Fruit fly (Drosophila melanogaster) whole organism, embryonic: Measurements from ENCODE around the gene CG17660.

Experiments
- Ada2b ChIP-seq: fragments of 200-800 bp; sonication (Bioruptor generic); IDR thresholded peaks from 2 replicates; pipeline ENCODE4 v1.3.6; 2022; ENCODE audit warnings: missing biosample characterization, missing genetic modification characterization
- Aef1 ChIP-seq: fragments of 200-800 bp; sonication (Bioruptor generic); IDR thresholded peaks from 3 replicates; pipeline ENCODE4 v1.3.6; 2022; ENCODE audit warnings: missing biosample characterization, missing genetic modification characterization
- CG1024 ChIP-seq: fragments of 200-800 bp; sonication (Bioruptor generic); IDR thresholded peaks from 2 replicates; pipeline ENCODE4 v1.3.6; 2022; ENCODE audit warnings: missing biosample characterization, missing genetic modification characterization
- CG12155 ChIP-seq: fragments of 200-800 bp; sonication (Bioruptor generic); optimal IDR thresholded peaks from 3 replicates; lab custom pipeline; 2016; ENCODE audit warnings: missing biosample characterization, missing genetic modification characterization
- CG12942 ChIP-seq: fragments of 200-800 bp; sonication (Bioruptor generic); optimal IDR thresholded peaks from 3 replicates; lab custom pipeline; 2016; ENCODE audit warnings: missing biosample characterization, missing genetic modification characterization
- CG14441 ChIP-seq: fragments of 200-800 bp; sonication (Bioruptor generic); IDR thresholded peaks from 2 replicates; pipeline ENCODE4 v1.3.6; 2022; ENCODE audit warnings: missing biosample characterization, missing genetic modification characterization
- CG15269 ChIP-seq: fragments of 200-800 bp; sonication (Bioruptor generic); optimal IDR thresholded peaks from 2 replicates; lab custom pipeline; 2018; ENCODE audit warnings: missing biosample characterization, mild to moderate bottlenecking, missing genetic modification characterization, moderate library complexity
- CG15514 ChIP-seq: fragments of 200-800 bp; sonication (Bioruptor generic); optimal IDR thresholded peaks from 3 replicates; lab custom pipeline; 2017; ENCODE audit warnings: missing biosample characterization, missing genetic modification characterization, mild to moderate bottlenecking, moderate library complexity, missing genetic modification reagents
- CG15696 ChIP-seq: fragments of 200-800 bp; sonication (Bioruptor generic); optimal IDR thresholded peaks from 2 replicates; lab custom pipeline; 2019; ENCODE audit warnings: missing biosample characterization, mild to moderate bottlenecking, missing genetic modification characterization, moderate library complexity
- CG1792 ChIP-seq: fragments of 200-800 bp; sonication (Bioruptor generic); optimal IDR thresholded peaks from 2 replicates; lab custom pipeline; 2016; ENCODE audit warnings: missing biosample characterization, missing genetic modification characterization
- CG32532 ChIP-seq: fragments of 200-800 bp; sonication (Bioruptor generic); IDR thresholded peaks from 2 replicates; pipeline ENCODE4 v1.3.6; 2022; ENCODE audit warnings: missing biosample characterization, missing genetic modification characterization
- CG3281 ChIP-seq: fragments of 200-800 bp; sonication (Bioruptor generic); optimal IDR thresholded peaks from 3 replicates; lab custom pipeline; 2017; ENCODE audit warnings: missing biosample characterization, mild to moderate bottlenecking, missing genetic modification characterization
- CG3847 ChIP-seq: fragments of 200-800 bp; sonication (Bioruptor generic); IDR thresholded peaks from 2 replicates; pipeline ENCODE4 v1.3.6; 2022; ENCODE audit warnings: missing biosample characterization, missing genetic modification characterization
- CG4707 ChIP-seq: fragments of 200-800 bp; sonication (Bioruptor generic); optimal IDR thresholded peaks from 2 replicates; lab custom pipeline; 2018; ENCODE audit warnings: missing biosample characterization, mild to moderate bottlenecking, missing genetic modification characterization, moderate library complexity
- CG6689 ChIP-seq: fragments of 200-800 bp; sonication (Bioruptor generic); IDR thresholded peaks from 2 replicates; pipeline ENCODE4 v1.3.6; 2022; ENCODE audit warnings: missing biosample characterization, missing genetic modification characterization
- CG6813 ChIP-seq: fragments of 200-800 bp; sonication (Bioruptor generic); optimal IDR thresholded peaks from 2 replicates; lab custom pipeline; 2017; ENCODE audit warnings: missing biosample characterization, missing genetic modification characterization, mild to moderate bottlenecking, moderate library complexity, missing genetic modification reagents
- CG6854 ChIP-seq: fragments of 200-800 bp; sonication (Bioruptor generic); optimal IDR thresholded peaks from 3 replicates; lab custom pipeline; 2017; ENCODE audit warnings: missing biosample characterization, mild to moderate bottlenecking, missing genetic modification characterization
- CG7271 ChIP-seq: fragments of 200-800 bp; sonication (Bioruptor generic); optimal IDR thresholded peaks from 2 replicates; lab custom pipeline; 2018; ENCODE audit warnings: missing biosample characterization, mild to moderate bottlenecking, missing genetic modification characterization, moderate library complexity
- CG8924 ChIP-seq: fragments of 200-800 bp; optimal IDR thresholded peaks from 3 replicates; lab custom pipeline; 2019; ENCODE audit warnings: missing biosample characterization, mild to moderate bottlenecking, missing genetic modification characterization, moderate library complexity
- Dfd ChIP-seq, 2 experiments: fragments of >200 bp; optimal IDR thresholded peaks; 2 replicates each; lab custom pipeline; 2017; ENCODE audit warnings: missing biosample characterization in 2 of 2, missing genetic modification characterization in 2 of 2
- E2f2 ChIP-seq: fragments of 200-800 bp; sonication (Bioruptor generic); IDR thresholded peaks from 2 replicates; pipeline ENCODE4 v1.3.6; 2022; ENCODE audit warnings: missing biosample characterization, missing genetic modification characterization
- HLH4C ChIP-seq: fragments of 200-800 bp; sonication (Bioruptor generic); IDR thresholded peaks from 3 replicates; pipeline ENCODE4 v1.3.6; 2022; ENCODE audit warnings: missing biosample characterization, missing genetic modification characterization; ENCODE audit not compliant: partially characterized antibody
- Hmr ChIP-seq: fragments of 200-800 bp; sonication (Bioruptor generic); optimal IDR thresholded peaks from 3 replicates; lab custom pipeline; 2017; ENCODE audit warnings: mild to moderate bottlenecking, missing biosample characterization, missing genetic modification reagents, missing genetic modification characterization
- Lpt ChIP-seq: fragments of >200 bp; optimal IDR thresholded peaks from 2 replicates; lab custom pipeline; 2018; ENCODE audit warnings: missing biosample characterization, missing genetic modification characterization
- NFAT ChIP-seq: fragments of 200-800 bp; sonication (Bioruptor generic); IDR thresholded peaks from 2 replicates; pipeline ENCODE4 v1.3.6; 2022; ENCODE audit warnings: missing biosample characterization, missing genetic modification characterization
- PHDP ChIP-seq: fragments of 200-800 bp; sonication (Bioruptor generic); optimal IDR thresholded peaks from 3 replicates; lab custom pipeline; 2018; ENCODE audit warnings: missing biosample characterization, mild to moderate bottlenecking, missing genetic modification characterization, moderate library complexity
- Ravus ChIP-seq: fragments of 200-800 bp; sonication (Bioruptor generic); IDR thresholded peaks from 2 replicates; pipeline ENCODE4 v1.3.6; 2022; ENCODE audit warnings: missing biosample characterization, missing genetic modification characterization
- Sin3A ChIP-seq: fragments of >200 bp; optimal IDR thresholded peaks from 2 replicates; lab custom pipeline; 2018
- TFAM ChIP-seq: fragments of 200-800 bp; sonication (Bioruptor generic); optimal IDR thresholded peaks from 2 replicates; lab custom pipeline; 2017; ENCODE audit warnings: missing biosample characterization, missing genetic modification characterization, inconsistent platforms
- Vsx1 ChIP-seq: fragments of 200-800 bp; sonication (Bioruptor generic); optimal IDR thresholded peaks from 2 replicates; lab custom pipeline; 2017; ENCODE audit warnings: missing biosample characterization, mild to moderate bottlenecking, missing genetic modification characterization, missing genetic modification reagents
- YL-1 ChIP-seq: fragments of 200-800 bp; sonication (Bioruptor generic); optimal IDR thresholded peaks from 3 replicates; lab custom pipeline; 2017; ENCODE audit warnings: missing biosample characterization, mild to moderate bottlenecking, missing genetic modification characterization
- ab ChIP-seq: fragments of 200-800 bp; sonication (Bioruptor generic); optimal IDR thresholded peaks from 2 replicates; lab custom pipeline; 2016; ENCODE audit warnings: missing biosample characterization, missing genetic modification characterization
- ara ChIP-seq: fragments of 200-800 bp; sonication (Bioruptor generic); IDR thresholded peaks from 2 replicates; pipeline ENCODE4 v1.3.6; 2022; ENCODE audit warnings: missing biosample characterization, missing genetic modification characterization
- ash1 ChIP-seq: fragments of 200-800 bp; sonication (Bioruptor generic); optimal IDR thresholded peaks from 2 replicates; lab custom pipeline; 2018; ENCODE audit warnings: missing biosample characterization, mild to moderate bottlenecking, missing genetic modification characterization
- bigmax ChIP-seq: fragments of 200-800 bp; sonication (Bioruptor generic); optimal IDR thresholded peaks from 2 replicates; lab custom pipeline; 2018; ENCODE audit warnings: missing biosample characterization, mild to moderate bottlenecking, missing genetic modification characterization
- cad ChIP-seq: fragments of >200 bp; optimal IDR thresholded peaks from 2 replicates; lab custom pipeline; 2017; ENCODE audit warnings: missing biosample characterization, missing genetic modification characterization
- chn ChIP-seq: fragments of 200-800 bp; sonication (Bioruptor generic); optimal IDR thresholded peaks from 2 replicates; lab custom pipeline; 2016; ENCODE audit warnings: missing biosample characterization, missing genetic modification characterization
- da ChIP-seq: fragments of 200-800 bp; sonication (Bioruptor generic); optimal IDR thresholded peaks from 2 replicates; lab custom pipeline; 2016; ENCODE audit warnings: missing biosample characterization, missing genetic modification characterization
- emc ChIP-seq: fragments of 200-800 bp; sonication (Bioruptor generic); optimal IDR thresholded peaks from 2 replicates; lab custom pipeline; 2016; ENCODE audit warnings: missing biosample characterization, missing genetic modification characterization
- eve ChIP-seq, 2 experiments: fragments of >200 bp; optimal IDR thresholded peaks; 2 replicates each; lab custom pipeline; 2017; ENCODE audit warnings: missing biosample characterization in 2 of 2, missing genetic modification characterization in 2 of 2
- grn ChIP-seq: fragments of 200-800 bp; sonication (Bioruptor generic); optimal IDR thresholded peaks from 3 replicates; lab custom pipeline; 2017; ENCODE audit warnings: missing biosample characterization, missing genetic modification characterization
- kay ChIP-seq: fragments of 200-800 bp; sonication (Bioruptor generic); optimal IDR thresholded peaks from 2 replicates; lab custom pipeline; 2016; ENCODE audit warnings: missing biosample characterization, missing genetic modification characterization
- lbe ChIP-seq: fragments of 200-800 bp; sonication (Bioruptor generic); optimal IDR thresholded peaks from 2 replicates; lab custom pipeline; 2016; ENCODE audit warnings: missing biosample characterization, mild to moderate bottlenecking, missing genetic modification characterization
- mirr ChIP-seq: fragments of 200-800 bp; sonication (Bioruptor generic); optimal IDR thresholded peaks from 3 replicates; lab custom pipeline; 2018; ENCODE audit warnings: missing biosample characterization, mild to moderate bottlenecking, missing genetic modification characterization
- ranshi ChIP-seq: fragments of 200-800 bp; sonication (Bioruptor generic); IDR thresholded peaks from 2 replicates; pipeline ENCODE4 v1.3.6; 2022; ENCODE audit warnings: missing biosample characterization, missing genetic modification characterization
- run ChIP-seq: fragments of 200-800 bp; sonication (Bioruptor generic); optimal IDR thresholded peaks from 3 replicates; lab custom pipeline; 2018; ENCODE audit warnings: missing biosample characterization, mild to moderate bottlenecking, missing genetic modification characterization
- seq ChIP-seq: fragments of 200-800 bp; sonication (Bioruptor generic); IDR thresholded peaks from 2 replicates; pipeline ENCODE4 v1.3.6; 2022; ENCODE audit warnings: missing biosample characterization, missing genetic modification characterization
- slou ChIP-seq: fragments of 200-800 bp; sonication (Bioruptor generic); optimal IDR thresholded peaks from 3 replicates; lab custom pipeline; 2016; ENCODE audit warnings: missing biosample characterization, missing genetic modification characterization
- stwl ChIP-seq: fragments of 200-800 bp; sonication (Bioruptor generic); optimal IDR thresholded peaks from 3 replicates; lab custom pipeline; 2018; ENCODE audit warnings: missing biosample characterization, mild to moderate bottlenecking, missing genetic modification characterization, moderate library complexity
- sug ChIP-seq: fragments of 200-800 bp; optimal IDR thresholded peaks from 2 replicates; lab custom pipeline; 2019; ENCODE audit warnings: missing biosample characterization, mild to moderate bottlenecking, missing genetic modification characterization, moderate library complexity
- trem ChIP-seq: fragments of 200-800 bp; optimal IDR thresholded peaks from 3 replicates; lab custom pipeline; 2019; ENCODE audit warnings: missing biosample characterization, mild to moderate bottlenecking, missing genetic modification characterization, moderate library complexity
- zen ChIP-seq: fragments of 200-800 bp; sonication (Bioruptor generic); optimal IDR thresholded peaks from 3 replicates; lab custom pipeline; 2018; ENCODE audit warnings: missing biosample characterization, mild to moderate bottlenecking, missing genetic modification characterization, moderate library complexity
- zf30C ChIP-seq: fragments of 200-800 bp; sonication (Bioruptor generic); optimal IDR thresholded peaks from 3 replicates; lab custom pipeline; 2018; ENCODE audit warnings: missing biosample characterization, mild to moderate bottlenecking, missing genetic modification characterization

The CG17660 gene

dm6 chr2L:1710224-1710623, at the start of gene CG17660, which contains the start of gene mRpL48 (continued):
- TF ChIP-seq emc (GFP tag; lab: Kevin White, UChicago) = no peak
- TF ChIP-seq CG7271 (tag; lab: Kevin White, UChicago) = no peak
- no peak for TF ChIP-seq Aef1 (GFP tag; lab: Robert Waterston, UW)
- peak; percentile 61 for TF ChIP-seq CG4707 (GFP tag; lab: Kevin White, UChicago)
- TF ChIP-seq trem (tag; lab: Kevin White, UChicago) = peak; percentile 75
- no peak for TF ChIP-seq CG6813
- no peak for TF ChIP-seq CG14441 (GFP tag; lab: Robert Waterston, UW)
- no peak for TF ChIP-seq CG12942 (GFP tag; lab: Kevin White, UChicago)
- no peak for TF ChIP-seq CG15269 (tag; lab: Kevin White, UChicago)
- TF ChIP-seq TFAM (GFP tag; lab: Kevin White, UChicago) = no peak
- no peak for TF ChIP-seq Ravus
- peak; percentile 48; the same call in 1 of the 2 replicates for TF ChIP-seq CG3847
- TF ChIP-seq E2f2 (GFP tag; lab: Robert Waterston, UW) = peak; percentile 54; the same call in 1 of the 2 replicates
- no peak for TF ChIP-seq CG8924 (tag; lab: Kevin White, UChicago)
- no peak for TF ChIP-seq eve (GFP tag; optimal IDR thresholded peaks at IDR 0.05; lab: Kevin White, UChicago)
- no peak for TF ChIP-seq Ada2b (GFP tag; lab: Robert Waterston, UW)
- no peak for TF ChIP-seq NFAT
- no peak for TF ChIP-seq chn (GFP tag; lab: Kevin White, UChicago)
- TF ChIP-seq lbe (GFP tag; lab: Kevin White, UChicago) = no peak
- TF ChIP-seq ab (GFP tag; lab: Kevin White, UChicago) = no peak
- no peak for TF ChIP-seq CG32532
- TF ChIP-seq sug (tag; lab: Kevin White, UChicago) = peak; percentile 48
- no peak for TF ChIP-seq CG15696 (tag; lab: Kevin White, UChicago)
- TF ChIP-seq ara (GFP tag; lab: Robert Waterston, UW) = no peak
- peak; percentile 49 for TF ChIP-seq CG12155 (GFP tag; lab: Kevin White, UChicago)
- peak; percentile 43 for TF ChIP-seq mirr (GFP tag; lab: Kevin White, UChicago)
- TF ChIP-seq Lpt (GFP tag; lab: Kevin White, UChicago) = no peak
- no peak for TF ChIP-seq CG6689 (GFP tag; lab: Robert Waterston, UW)
- TF ChIP-seq Vsx1 (GFP tag; lab: Kevin White, UChicago) = no peak
- no peak for TF ChIP-seq CG1024 (GFP tag; lab: Robert Waterston, UW)
- TF ChIP-seq CG3281 = peak; percentile 37
- TF ChIP-seq grn (GFP tag; lab: Kevin White, UChicago) = no peak
- no peak for TF ChIP-seq slou (GFP tag; lab: Kevin White, UChicago)
- TF ChIP-seq YL-1 = peak; percentile 94
- TF ChIP-seq ranshi = no peak
- no peak for TF ChIP-seq cad (GFP tag; lab: Kevin White, UChicago)
- peak; percentile 83 for TF ChIP-seq HLH4C (GFP tag; lab: Robert Waterston, UW)
- TF ChIP-seq Dfd (GFP tag; optimal IDR thresholded peaks at IDR 0.05; lab: Kevin White, UChicago) = no peak
- TF ChIP-seq Hmr (GFP tag; lab: Kevin White, UChicago) = peak; percentile 43
- peak; percentile 65 for TF ChIP-seq Sin3A (lab: Kevin White, UChicago)
- TF ChIP-seq kay (GFP tag; lab: Kevin White, UChicago) = no peak
- no peak for TF ChIP-seq ash1
- no peak for TF ChIP-seq da (GFP tag; lab: Kevin White, UChicago)
- no peak for TF ChIP-seq run (tag; lab: Kevin White, UChicago)
- no peak for TF ChIP-seq PHDP (tag; lab: Kevin White, UChicago)
- TF ChIP-seq zf30C (GFP tag; lab: Kevin White, UChicago) = no peak
- no peak for TF ChIP-seq zen (tag; lab: Kevin White, UChicago)
- TF ChIP-seq bigmax = peak; percentile 96
- TF ChIP-seq seq = no peak
- no peak for TF ChIP-seq CG6854 (GFP tag; lab: Kevin White, UChicago)
- peak; percentile 92 for TF ChIP-seq stwl (tag; lab: Kevin White, UChicago)
- TF ChIP-seq CG1792 (GFP tag; lab: Kevin White, UChicago) = no peak
- TF ChIP-seq CG15514 (GFP tag; lab: Kevin White, UChicago) = peak; percentile 83
